Worm (Caenorhabditis elegans): ENCODE measurements around the gene eif-3.D.
A peak's percentile ranks its signal among the peaks of the same experiment; 100 is the strongest.

eif-3.D gene

ce11 chrIII:8984412-8984811 lies 13.0 kb upstream of the eif-3.D start:
- peak; percentile 47 for TF ChIP-seq elt-2 (tag; optimal IDR thresholded peaks at IDR 0.05)
- TF ChIP-seq npax-4 (tag; optimal IDR thresholded peaks at IDR 0.05), result no peak

- TF ChIP-seq gmeb-2 (tag; optimal IDR thresholded peaks at IDR 0.05) (no peak), ceh-9 (tag; optimal IDR thresholded peaks at IDR 0.05) (no peak), hlh-6 (tag; optimal IDR thresholded peaks at IDR 0.05) (no peak), pqm-1 (tag; optimal IDR thresholded peaks at IDR 0.05) (no peak), ceh-19 (GFP tag; optimal IDR thresholded peaks at IDR 0.05) (no peak)
These were observed 12.4 kb upstream of the eif-3.D start for ce11 chrIII:8983811-8984210.

ce11 chrIII:8983135-8983534 lies 11.8 kb upstream of the eif-3.D start:
- TF ChIP-seq hlh-13 (GFP tag; optimal IDR thresholded peaks at IDR 0.05) (no peak), pax-1 (tag; optimal IDR thresholded peaks at IDR 0.05) (no peak), ets-4 (tag; optimal IDR thresholded peaks at IDR 0.05) (no peak), ceh-45 (GFP tag; IDR thresholded peaks at IDR 0.05) (no peak), rnt-1 (tag; optimal IDR thresholded peaks at IDR 0.05) (no peak), nfya-1 (tag; optimal IDR thresholded peaks at IDR 0.05) (no peak), pag-3 (tag; optimal IDR thresholded peaks at IDR 0.05; ENCODE audit: borderline replicate concordance) (no peak), che-1 (tag; optimal IDR thresholded peaks at IDR 0.05) (no peak)

ce11 chrIII:8981847-8982479 lies 10.6 kb upstream of the eif-3.D start, which contains the start of gene pde-2:
Gene pde-2, minus strand, starts transcription at chrIII:8981897.
- TF ChIP-seq nfya-1 (tag; optimal IDR thresholded peaks at IDR 0.05) (peak; percentile 21), pax-1 (tag; optimal IDR thresholded peaks at IDR 0.05) (no peak), ceh-31 (tag; optimal IDR thresholded peaks at IDR 0.05) (peak; percentile 61), ceh-34 (tag; optimal IDR thresholded peaks at IDR 0.05) (peak; percentile 75), unc-42 (tag; optimal IDR thresholded peaks at IDR 0.05) (peak; percentile 97), ceh-19 (GFP tag; optimal IDR thresholded peaks at IDR 0.05) (peak; percentile 12), tbx-2 (tag; optimal IDR thresholded peaks at IDR 0.05) (peak; percentile 17), zip-5 (tag; optimal IDR thresholded peaks at IDR 0.05) (no peak), ceh-14 (tag; optimal IDR thresholded peaks at IDR 0.05) (peak; percentile 1)

- TF ChIP-seq ahr-1 (tag; optimal IDR thresholded peaks at IDR 0.05), result no peak
- no peak for TF ChIP-seq pqm-1 (tag; optimal IDR thresholded peaks at IDR 0.05)
- no peak for TF ChIP-seq nhr-232 (tag; optimal IDR thresholded peaks at IDR 0.05)
- TF ChIP-seq odd-2 (tag; optimal IDR thresholded peaks at IDR 0.05), result no peak
- TF ChIP-seq syd-9 (tag; optimal IDR thresholded peaks at IDR 0.05), result no peak
- no peak for TF ChIP-seq K02D7.2 (tag; optimal IDR thresholded peaks at IDR 0.05)
- no peak for TF ChIP-seq npax-4 (tag; optimal IDR thresholded peaks at IDR 0.05)
- TF ChIP-seq pha-4 (tag; optimal IDR thresholded peaks at IDR 0.05), result no peak
- no peak for TF ChIP-seq zip-5 (tag; optimal IDR thresholded peaks at IDR 0.05)
- no peak for TF ChIP-seq hlh-13 (GFP tag; optimal IDR thresholded peaks at IDR 0.05)
- no peak for TF ChIP-seq ceh-14 (tag; optimal IDR thresholded peaks at IDR 0.05)
- TF ChIP-seq C08G9.2 (tag; optimal IDR thresholded peaks at IDR 0.05), result no peak
- TF ChIP-seq nfya-1 (tag; optimal IDR thresholded peaks at IDR 0.05), result no peak
- no peak for TF ChIP-seq mec-3 (tag; optimal IDR thresholded peaks at IDR 0.05; ENCODE audit: borderline replicate concordance)
- TF ChIP-seq rnt-1 (tag; optimal IDR thresholded peaks at IDR 0.05), result no peak
These were observed 9.5 kb upstream of the eif-3.D start for ce11 chrIII:8980892-8981291.

- TF ChIP-seq dve-1 (tag; optimal IDR thresholded peaks at IDR 0.05), result no peak
- TF ChIP-seq ceh-22 (tag; optimal IDR thresholded peaks at IDR 0.05), result no peak
- TF ChIP-seq unc-3 (GFP tag; conservative IDR thresholded peaks at IDR 0.05), result no peak
- TF ChIP-seq unc-3 (tag; optimal IDR thresholded peaks at IDR 0.05), result no peak
- TF ChIP-seq mec-3 (tag; optimal IDR thresholded peaks at IDR 0.05; ENCODE audit: borderline replicate concordance), result no peak
These were observed 7.4 kb upstream of the eif-3.D start for ce11 chrIII:8978512-8979352.

Measured in whole organism, late embryonic.